Worm (Caenorhabditis elegans): ENCODE measurements around the gene srh-22.

Gene srh-22

ce11 chrV:4926371-4926770, 4.2 kb downstream of the srh-22 start, which contains the start of gene srh-21:
srh-21 (plus strand) TSS chrV:4926671.
- no peak for TF ChIP-seq lsy-2 (tag; optimal IDR thresholded peaks at IDR 0.05)
- no peak for TF ChIP-seq mab-5 (tag; optimal IDR thresholded peaks at IDR 0.05)
- TF ChIP-seq ceh-43 (GFP tag; optimal IDR thresholded peaks at IDR 0.05), result no peak
- TF ChIP-seq flh-1 (GFP tag; optimal IDR thresholded peaks at IDR 0.05), result no peak
- TF ChIP-seq mls-2 (tag; optimal IDR thresholded peaks at IDR 0.05), result no peak
- no peak for TF ChIP-seq nhr-2 (tag; optimal IDR thresholded peaks at IDR 0.05)
- no peak for TF ChIP-seq nhr-12 (tag; optimal IDR thresholded peaks at IDR 0.05)
- no peak for TF ChIP-seq nhr-28 (tag; optimal IDR thresholded peaks at IDR 0.05)
- no peak for TF ChIP-seq ham-2 (GFP tag; optimal IDR thresholded peaks at IDR 0.05)
- no peak for TF ChIP-seq tbx-8 (GFP tag; optimal IDR thresholded peaks at IDR 0.05)
- TF ChIP-seq unc-120 (tag; optimal IDR thresholded peaks at IDR 0.05; ENCODE audit: poor library complexity, severe bottlenecking), result no peak
- no peak for TF ChIP-seq elt-3 (tag; optimal IDR thresholded peaks at IDR 0.05)
- TF ChIP-seq ceh-83 (GFP tag; optimal IDR thresholded peaks at IDR 0.05), result no peak
- no peak for TF ChIP-seq unc-39 (tag; optimal IDR thresholded peaks at IDR 0.05)

- TF ChIP-seq nhr-237 (tag; optimal IDR thresholded peaks at IDR 0.05) (no peak), ceh-83 (GFP tag; optimal IDR thresholded peaks at IDR 0.05) (no peak), unc-39 (tag; optimal IDR thresholded peaks at IDR 0.05) (no peak), snpc-4 (tag; optimal IDR thresholded peaks at IDR 0.05) (no peak), ceh-43 (GFP tag; optimal IDR thresholded peaks at IDR 0.05) (no peak), sptf-1 (tag; optimal IDR thresholded peaks at IDR 0.05) (no peak), mls-2 (tag; optimal IDR thresholded peaks at IDR 0.05) (no peak), lin-13 (tag; optimal IDR thresholded peaks at IDR 0.05) (no peak), drap-1 (GFP tag; optimal IDR thresholded peaks at IDR 0.05) (no peak), nhr-28 (tag; optimal IDR thresholded peaks at IDR 0.05) (no peak), zip-8 (tag; optimal IDR thresholded peaks at IDR 0.05) (no peak)
Measured at ce11 chrV:4929842-4930241, 7.7 kb downstream of the srh-22 start, which contains the start of gene str-205. str-205 (minus strand) TSS chrV:4929942.

DNA sequence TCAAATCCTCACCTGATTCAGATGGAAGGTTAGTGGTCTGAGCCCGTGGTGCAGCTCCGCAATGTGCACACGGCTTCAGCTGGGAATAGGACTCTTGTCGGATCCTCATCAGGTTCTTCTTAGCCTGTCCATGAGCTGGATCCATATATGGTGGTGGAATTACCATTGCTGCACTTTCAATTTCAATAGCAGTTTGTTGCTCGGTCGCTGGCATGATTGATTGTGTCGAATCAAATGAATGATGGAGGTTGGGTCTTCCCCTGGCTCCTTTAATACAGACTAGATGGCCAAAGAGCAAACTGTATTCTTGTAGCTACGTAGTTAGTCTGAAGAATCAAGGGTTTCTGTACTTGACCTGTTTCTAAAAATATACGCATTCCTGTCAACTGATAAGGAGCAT, 10.7 kb downstream of the srh-22 start, which contains the start of gene C02E7.10:
TSS of gene C02E7.10 (minus strand) at position 232 of the 400 bp plus-strand sequence.
- TF ChIP-seq tbx-8 (GFP tag; optimal IDR thresholded peaks at IDR 0.05), result no peak

- TF ChIP-seq M03D4.4 (tag; optimal IDR thresholded peaks at IDR 0.05), result no peak
- TF ChIP-seq tbx-8 (GFP tag; optimal IDR thresholded peaks at IDR 0.05), result no peak
- TF ChIP-seq ces-1 (GFP tag; optimal IDR thresholded peaks at IDR 0.05), result no peak
- no peak for TF ChIP-seq cnd-1 (tag; optimal IDR thresholded peaks at IDR 0.05)
- TF ChIP-seq sem-2 (GFP tag; optimal IDR thresholded peaks at IDR 0.05), result no peak
- TF ChIP-seq pha-4 (tag; optimal IDR thresholded peaks at IDR 0.05), result no peak
Measured at ce11 chrV:4933268-4933667, 11.1 kb downstream of the srh-22 start.

DNA sequence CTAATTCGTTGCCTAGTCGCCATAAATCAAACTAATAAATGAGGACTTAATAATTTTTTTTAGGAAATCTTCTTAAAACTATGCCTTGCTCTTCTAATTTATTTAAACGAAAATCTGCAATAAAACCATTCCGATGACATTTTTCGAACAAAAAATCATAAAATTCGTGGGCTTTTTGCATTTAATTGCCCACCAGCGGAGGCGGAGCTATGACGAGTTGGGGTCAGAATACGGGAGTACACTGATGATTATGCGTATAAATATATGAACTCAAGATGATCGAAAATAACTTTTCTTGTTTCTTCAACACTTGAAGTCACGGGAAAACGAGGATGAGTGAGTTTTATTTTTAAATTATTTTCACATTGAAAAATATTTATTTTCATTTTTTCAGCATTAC, 12.3 kb downstream of the srh-22 start, which contains the start of gene catp-2:
TSS of gene catp-2 (plus strand) at position 301 of the 400 bp plus-strand sequence.
- TF ChIP-seq tbx-8 (GFP tag; optimal IDR thresholded peaks at IDR 0.05) (no peak), sem-2 (GFP tag; optimal IDR thresholded peaks at IDR 0.05) (no peak), unc-62 (GFP tag; optimal IDR thresholded peaks at IDR 0.05) (no peak)

ce11 chrV:4935096-4935495, 13.0 kb downstream of the srh-22 start:
- TF ChIP-seq drap-1 (GFP tag; optimal IDR thresholded peaks at IDR 0.05) (no peak), elt-3 (tag; optimal IDR thresholded peaks at IDR 0.05) (no peak), nhr-28 (tag; optimal IDR thresholded peaks at IDR 0.05) (no peak), pha-4 (tag; optimal IDR thresholded peaks at IDR 0.05) (no peak), mab-5 (tag; optimal IDR thresholded peaks at IDR 0.05) (no peak), cnd-1 (tag; optimal IDR thresholded peaks at IDR 0.05) (no peak), lin-32 (GFP tag; optimal IDR thresholded peaks at IDR 0.05) (no peak), snpc-4 (tag; optimal IDR thresholded peaks at IDR 0.05) (no peak), tbx-8 (GFP tag; optimal IDR thresholded peaks at IDR 0.05) (no peak), unc-62 (GFP tag; optimal IDR thresholded peaks at IDR 0.05) (no peak), ztf-11 (tag; optimal IDR thresholded peaks at IDR 0.05) (no peak), flh-1 (GFP tag; optimal IDR thresholded peaks at IDR 0.05) (no peak), zip-8 (tag; optimal IDR thresholded peaks at IDR 0.05) (no peak)

- no peak for TF ChIP-seq hlh-1 (tag; optimal IDR thresholded peaks at IDR 0.05)
- TF ChIP-seq sptf-1 (tag; optimal IDR thresholded peaks at IDR 0.05), result no peak
- TF ChIP-seq ces-1 (GFP tag; optimal IDR thresholded peaks at IDR 0.05), result no peak
- TF ChIP-seq M03D4.4 (tag; optimal IDR thresholded peaks at IDR 0.05), result no peak
- TF ChIP-seq elt-1 (tag; optimal IDR thresholded peaks at IDR 0.05; ENCODE audit: borderline replicate concordance, insufficient read depth), result no peak
- no peak for TF ChIP-seq bed-3 (GFP tag; optimal IDR thresholded peaks at IDR 0.05)
- TF ChIP-seq mep-1 (tag; optimal IDR thresholded peaks at IDR 0.05), result no peak
- TF ChIP-seq drap-1 (GFP tag; optimal IDR thresholded peaks at IDR 0.05), result no peak
- no peak for TF ChIP-seq nhr-237 (tag; optimal IDR thresholded peaks at IDR 0.05)
- TF ChIP-seq lin-32 (GFP tag; optimal IDR thresholded peaks at IDR 0.05), result no peak
- TF ChIP-seq lsy-2 (tag; optimal IDR thresholded peaks at IDR 0.05), result no peak
- no peak for TF ChIP-seq lin-13 (tag; optimal IDR thresholded peaks at IDR 0.05)
- TF ChIP-seq unc-62 (GFP tag; optimal IDR thresholded peaks at IDR 0.05), result no peak
- TF ChIP-seq mab-5 (tag; optimal IDR thresholded peaks at IDR 0.05), result no peak
- TF ChIP-seq nhr-76 (tag; optimal IDR thresholded peaks at IDR 0.05), result no peak
- no peak for TF ChIP-seq ceh-83 (GFP tag; optimal IDR thresholded peaks at IDR 0.05)
- no peak for TF ChIP-seq mls-2 (tag; optimal IDR thresholded peaks at IDR 0.05)
- no peak for TF ChIP-seq ham-2 (GFP tag; optimal IDR thresholded peaks at IDR 0.05)
- no peak for TF ChIP-seq cnd-1 (tag; optimal IDR thresholded peaks at IDR 0.05)
Measured at ce11 chrV:4937337-4937736, 15.2 kb downstream of the srh-22 start.
